Worm (Caenorhabditis elegans) whole organism, L1 larva: ENCODE results near the gene adt-1.

ENCODE experiments used
- C04F5.9 ChIP-seq: sonication (generic microtip); optimal IDR thresholded peaks from 2 replicates; lab custom pipeline; 2016; ENCODE audit warnings: missing genetic modification characterization, missing compliant biosample characterization
- C34B4.2 ChIP-seq: sonication (generic microtip); optimal IDR thresholded peaks from 2 replicates; lab custom pipeline; 2017; ENCODE audit warnings: mild to moderate bottlenecking, missing genetic modification characterization, missing compliant biosample characterization
- F16B12.6 ChIP-seq: fragments of 150-350 bp; optimal IDR thresholded peaks from 2 replicates; lab custom pipeline; 2014; ENCODE audit warnings: missing biosample characterization, missing genetic modification characterization
- Y116A8C.19 ChIP-seq: sonication (generic microtip); optimal IDR thresholded peaks from 2 replicates; lab custom pipeline; 2016; ENCODE audit warnings: missing compliant biosample characterization, missing genetic modification characterization, borderline replicate concordance
- aha-1 ChIP-seq: fragments of 150-350 bp; optimal IDR thresholded peaks from 2 replicates; lab custom pipeline; 2014; ENCODE audit warnings: missing biosample characterization, missing genetic modification characterization
- aly-2 ChIP-seq: fragments of 150-350 bp; optimal IDR thresholded peaks from 2 replicates; lab custom pipeline; 2014; ENCODE audit warnings: missing biosample characterization, missing genetic modification characterization
- blmp-1 ChIP-seq: fragments of 150-350 bp; optimal IDR thresholded peaks from 2 replicates; lab custom pipeline; 2014; ENCODE audit warnings: missing biosample characterization, missing genetic modification characterization
- ceh-63 ChIP-seq: fragments of 200-800 bp; sonication (Bioruptor generic); optimal IDR thresholded peaks from 2 replicates; lab custom pipeline; 2018; ENCODE audit warnings: mild to moderate bottlenecking, missing genetic modification characterization, missing compliant biosample characterization
- ceh-8 ChIP-seq: fragments of 200-800 bp; sonication (Bioruptor generic); optimal IDR thresholded peaks from 2 replicates; lab custom pipeline; 2018; ENCODE audit warnings: mild to moderate bottlenecking, missing genetic modification characterization, moderate library complexity, missing compliant biosample characterization
- ceh-88 ChIP-seq: fragments of 200-800 bp; sonication (Bioruptor generic); IDR thresholded peaks from 2 replicates; pipeline ENCODE4 v1.3.6; 2022; ENCODE audit warnings: missing genetic modification characterization, missing compliant biosample characterization
- ceh-90 ChIP-seq: sonication (generic microtip); optimal IDR thresholded peaks from 2 replicates; lab custom pipeline; 2016; ENCODE audit warnings: missing genetic modification characterization, missing compliant biosample characterization
- dpl-1 ChIP-seq, 3 experiments: fragments of 150-350 bp in 2 of 3; sonication (generic microtip) in 1 of 3; optimal IDR thresholded peaks; 2 replicates each; lab custom pipeline; 2014 to 2017; ENCODE audit warnings: missing biosample characterization in 3 of 3, missing genetic modification characterization in 3 of 3, missing genetic modification reagents in 3 of 3
- dsc-1 ChIP-seq: sonication (generic microtip); optimal IDR thresholded peaks from 2 replicates; lab custom pipeline; 2016; ENCODE audit warnings: mild to moderate bottlenecking, missing genetic modification characterization, missing compliant biosample characterization
- egl-13 ChIP-seq: sonication (generic microtip); optimal IDR thresholded peaks from 2 replicates; lab custom pipeline; 2016; ENCODE audit warnings: missing genotype, missing genetic modification reagents, missing genetic modification characterization, missing compliant biosample characterization
- egl-27 ChIP-seq, 2 experiments: fragments of 150-350 bp in 1 of 2; sonication (generic microtip); optimal IDR thresholded peaks; 3 replicates each; lab custom pipeline; 2017 to 2018; ENCODE audit warnings: missing biosample characterization in 2 of 2, missing genetic modification characterization in 2 of 2, missing genetic modification reagents in 2 of 2
- elt-3 ChIP-seq, 6 experiments: fragments of 150-350 bp in 1 of 6; sonication (generic microtip); optimal IDR thresholded peaks; 2 replicates each; lab custom pipeline; 2017 to 2018; ENCODE audit warnings: missing biosample characterization in 6 of 6, missing genetic modification characterization in 6 of 6, inconsistent platforms in 1 of 6
- fkh-10 ChIP-seq: sonication (generic microtip); optimal IDR thresholded peaks from 2 replicates; lab custom pipeline; 2017; ENCODE audit warnings: missing biosample characterization, missing genetic modification reagents, missing genetic modification characterization
- fkh-4 ChIP-seq: sonication (generic microtip); optimal IDR thresholded peaks from 2 replicates; lab custom pipeline; 2016; ENCODE audit warnings: missing compliant biosample characterization, missing genetic modification characterization, borderline replicate concordance
- grh-1 ChIP-seq: fragments of 200-800 bp; sonication (Bioruptor generic); IDR thresholded peaks from 2 replicates; pipeline ENCODE4 v1.3.6; 2022; ENCODE audit warnings: missing genetic modification reagents, missing genetic modification characterization, missing compliant biosample characterization
- hlh-4 ChIP-seq: sonication (generic microtip); optimal IDR thresholded peaks from 2 replicates; lab custom pipeline; 2016; ENCODE audit warnings: mild to moderate bottlenecking, missing genetic modification characterization, missing compliant biosample characterization
- irx-1 ChIP-seq: sonication (generic microtip); optimal IDR thresholded peaks from 2 replicates; lab custom pipeline; 2016; ENCODE audit warnings: missing genetic modification characterization, missing compliant biosample characterization
- isw-1 ChIP-seq: fragments of 200-800 bp; sonication (Bioruptor generic); IDR thresholded peaks from 2 replicates; pipeline ENCODE4 v1.3.6; 2022; ENCODE audit warnings: missing genetic modification characterization, missing compliant biosample characterization
- jun-1 ChIP-seq: fragments of 150-350 bp; optimal IDR thresholded peaks from 2 replicates; lab custom pipeline; 2014; ENCODE audit warnings: missing biosample characterization, missing genetic modification reagents, missing genetic modification characterization
- lin-35 ChIP-seq, 2 experiments: fragments of 150-350 bp; optimal IDR thresholded peaks; 2 replicates each; lab custom pipeline; 2014; ENCODE audit warnings: missing biosample characterization in 2 of 2, missing genetic modification characterization in 2 of 2, missing genetic modification reagents in 2 of 2
- lin-39 ChIP-seq: fragments of 150-350 bp; optimal IDR thresholded peaks from 2 replicates; lab custom pipeline; 2014; ENCODE audit warnings: missing biosample characterization, missing genetic modification reagents, missing genetic modification characterization
- lir-3 ChIP-seq: sonication (generic microtip); optimal IDR thresholded peaks from 2 replicates; lab custom pipeline; 2016; ENCODE audit warnings: mild to moderate bottlenecking, missing genetic modification characterization, moderate library complexity, missing compliant biosample characterization; ENCODE audit not compliant: poor library complexity
- lsy-2 ChIP-seq, 2 experiments: fragments of 150-350 bp; optimal IDR thresholded peaks; 2 replicates each; lab custom pipeline; 2014; ENCODE audit warnings: missing biosample characterization in 2 of 2, missing genetic modification characterization in 2 of 2
- mdl-1 ChIP-seq, 2 experiments: fragments of 150-350 bp; optimal IDR thresholded peaks; 2 replicates each; lab custom pipeline; 2014 to 2017; ENCODE audit warnings: missing biosample characterization in 2 of 2, missing genetic modification characterization in 2 of 2, inconsistent platforms in 1 of 2
- mef-2 ChIP-seq: fragments of 150-350 bp; optimal IDR thresholded peaks from 2 replicates; lab custom pipeline; 2014; ENCODE audit warnings: missing biosample characterization, missing genetic modification characterization
- mep-1 ChIP-seq: fragments of 150-350 bp; optimal IDR thresholded peaks from 2 replicates; lab custom pipeline; 2014; ENCODE audit warnings: missing biosample characterization, missing genetic modification characterization
- nhr-12 ChIP-seq: sonication (generic microtip); optimal IDR thresholded peaks from 2 replicates; lab custom pipeline; 2017; ENCODE audit warnings: missing biosample characterization, missing genetic modification characterization
- nhr-19 ChIP-seq: fragments of 200-800 bp; sonication (Bioruptor generic); conservative IDR thresholded peaks from 2 replicates; pipeline ENCODE4 v1.3.6; 2022; ENCODE audit warnings: missing genetic modification characterization, missing compliant biosample characterization
- nhr-237 ChIP-seq: fragments of 150-350 bp; optimal IDR thresholded peaks from 2 replicates; lab custom pipeline; 2014; ENCODE audit warnings: missing biosample characterization, missing genetic modification characterization
- nhr-28 ChIP-seq: fragments of 150-350 bp; optimal IDR thresholded peaks from 2 replicates; lab custom pipeline; 2014; ENCODE audit warnings: missing biosample characterization, missing genetic modification characterization
- nhr-47 ChIP-seq: sonication (generic microtip); optimal IDR thresholded peaks from 2 replicates; lab custom pipeline; 2016; ENCODE audit warnings: mild to moderate bottlenecking, missing genetic modification characterization, moderate library complexity, missing compliant biosample characterization
- nhr-71 ChIP-seq: sonication (generic microtip); optimal IDR thresholded peaks from 2 replicates; lab custom pipeline; 2016; ENCODE audit warnings: mild to moderate bottlenecking, missing genetic modification characterization, moderate library complexity, missing compliant biosample characterization
- nhr-76 ChIP-seq: sonication (generic microtip); optimal IDR thresholded peaks from 2 replicates; lab custom pipeline; 2017; ENCODE audit warnings: missing biosample characterization, missing genetic modification characterization
- nhr-90 ChIP-seq: sonication (generic microtip); optimal IDR thresholded peaks from 2 replicates; lab custom pipeline; 2016; ENCODE audit warnings: mild to moderate bottlenecking, missing genetic modification characterization, missing compliant biosample characterization; ENCODE audit not compliant: poor library complexity
- snu-23 ChIP-seq: sonication (generic microtip); optimal IDR thresholded peaks from 2 replicates; lab custom pipeline; 2016; ENCODE audit warnings: missing genetic modification characterization, missing compliant biosample characterization
- sptf-1 ChIP-seq: fragments of 150-350 bp; optimal IDR thresholded peaks from 2 replicates; lab custom pipeline; 2014; ENCODE audit warnings: missing biosample characterization, missing genetic modification characterization
- sup-37 ChIP-seq: fragments of 200-800 bp; sonication (Bioruptor generic); optimal IDR thresholded peaks from 2 replicates; lab custom pipeline; 2018; ENCODE audit warnings: mild to moderate bottlenecking, missing genetic modification characterization, missing compliant biosample characterization
- swsn-7 ChIP-seq: sonication (generic microtip); optimal IDR thresholded peaks from 2 replicates; lab custom pipeline; 2016; ENCODE audit warnings: missing genetic modification characterization, missing compliant biosample characterization
- tlp-1 ChIP-seq: fragments of 150-350 bp; optimal IDR thresholded peaks from 2 replicates; lab custom pipeline; 2014; ENCODE audit warnings: missing biosample characterization, missing genetic modification characterization
- unc-130 ChIP-seq: fragments of 150-350 bp; optimal IDR thresholded peaks from 2 replicates; lab custom pipeline; 2017; ENCODE audit warnings: missing biosample characterization, missing genetic modification characterization, inconsistent platforms
- unc-30 ChIP-seq: sonication (generic microtip); optimal IDR thresholded peaks from 2 replicates; lab custom pipeline; 2017; ENCODE audit warnings: missing biosample characterization, missing genetic modification characterization
- unc-62 ChIP-seq: fragments of 150-350 bp; optimal IDR thresholded peaks from 2 replicates; lab custom pipeline; 2014; ENCODE audit warnings: missing biosample characterization, missing genetic modification reagents, missing genetic modification characterization
- unc-98 ChIP-seq: fragments of 200-800 bp; sonication (Bioruptor generic); IDR thresholded peaks from 2 replicates; pipeline ENCODE4 v1.3.6; 2022; ENCODE audit warnings: missing genetic modification characterization, missing compliant biosample characterization
- vab-15 ChIP-seq: sonication (generic microtip); optimal IDR thresholded peaks from 2 replicates; lab custom pipeline; 2017; ENCODE audit warnings: missing genotype, mild to moderate bottlenecking, missing genetic modification characterization, missing compliant biosample characterization
- xbp-1 ChIP-seq: sonication (generic microtip); optimal IDR thresholded peaks from 2 replicates; lab custom pipeline; 2016; ENCODE audit warnings: missing genetic modification characterization, missing compliant biosample characterization
- zag-1 ChIP-seq: fragments of 150-350 bp; optimal IDR thresholded peaks from 2 replicates; lab custom pipeline; 2014; ENCODE audit warnings: missing biosample characterization, missing genetic modification characterization
- ztf-11 ChIP-seq, 2 experiments: sonication (generic microtip); optimal IDR thresholded peaks; 2 replicates each; lab custom pipeline; 2016 to 2017; ENCODE audit warnings: missing genetic modification characterization in 2 of 2, missing biosample characterization in 1 of 2, missing compliant biosample characterization in 1 of 2
- ztf-4 ChIP-seq: fragments of 150-350 bp; optimal IDR thresholded peaks from 2 replicates; lab custom pipeline; 2014; ENCODE audit warnings: missing biosample characterization, missing genetic modification characterization

adt-1 gene

ce11 chrX:12664987-12665451 lies 13.6 kb upstream of the adt-1 start (continued):
- peak; percentile 68 for TF ChIP-seq lir-3 (tag; lab: Kevin White, UChicago)
- peak; percentile 44 for TF ChIP-seq blmp-1
- peak in 1 of 2 experiments; percentile 59 for TF ChIP-seq ztf-11 (tag; optimal IDR thresholded peaks at IDR 0.05; lab: Kevin White, UChicago)
- TF ChIP-seq mep-1 (tag; lab: Kevin White, UChicago), result peak; percentile 63
- no peak for TF ChIP-seq nhr-76 (tag; lab: Kevin White, UChicago)
- peak; percentile 88 for TF ChIP-seq nhr-47 (tag; lab: Kevin White, UChicago)
- no peak for TF ChIP-seq fkh-4 (tag; lab: Kevin White, UChicago)
- peak in 2 of 3 experiments; percentile 20 to 32 for TF ChIP-seq dpl-1 (GFP tag; optimal IDR thresholded peaks at IDR 0.05; lab: Kevin White, UChicago)
- TF ChIP-seq C04F5.9 (tag; lab: Kevin White, UChicago), result no peak
- TF ChIP-seq aly-2 (tag; lab: Kevin White, UChicago), result peak; percentile 68
- TF ChIP-seq vab-15 (tag; lab: Kevin White, UChicago), result no peak
- no peak for TF ChIP-seq aha-1 (tag; lab: Kevin White, UChicago)
- no peak for TF ChIP-seq ceh-63 (GFP tag; lab: Kevin White, UChicago)
- peak; percentile 71 for TF ChIP-seq ztf-4 (tag; lab: Kevin White, UChicago)
- TF ChIP-seq ceh-88 (GFP tag; lab: Robert Waterston, UW), result no peak
- no peak for TF ChIP-seq unc-98
- no peak for TF ChIP-seq sup-37 (GFP tag; lab: Kevin White, UChicago)
- peak; percentile 76 for TF ChIP-seq dsc-1 (tag; lab: Kevin White, UChicago)
- TF ChIP-seq ceh-90 (tag; lab: Kevin White, UChicago), result no peak
- TF ChIP-seq egl-13 (tag; lab: Kevin White, UChicago), result peak; percentile 66
- peak; percentile 83 for TF ChIP-seq nhr-71 (tag; lab: Kevin White, UChicago)
- peak; percentile 15 for TF ChIP-seq unc-130 (tag; lab: Kevin White, UChicago)
- no peak for TF ChIP-seq nhr-12 (tag; lab: Kevin White, UChicago)
- peak; percentile 26 to 56 for TF ChIP-seq lin-35 (GFP tag; optimal IDR thresholded peaks at IDR 0.05; lab: Kevin White, UChicago)
- no peak for TF ChIP-seq nhr-28
- no peak for TF ChIP-seq Y116A8C.19 (tag; lab: Kevin White, UChicago)
- TF ChIP-seq lin-39 (tag; lab: Kevin White, UChicago), result no peak
- TF ChIP-seq elt-3 (tag; optimal IDR thresholded peaks at IDR 0.05; lab: Kevin White, UChicago), result peak in 2 of 6 experiments; percentile 20 to 31
- peak; percentile 78 for TF ChIP-seq nhr-19
- peak; percentile 48; the same call in 1 of the 2 replicates for TF ChIP-seq grh-1
- TF ChIP-seq tlp-1 (tag; lab: Kevin White, UChicago), result no peak
- peak in 1 of 2 experiments; percentile 82 for TF ChIP-seq mdl-1 (tag; optimal IDR thresholded peaks at IDR 0.05; lab: Kevin White, UChicago)
- TF ChIP-seq nhr-237 (tag; lab: Kevin White, UChicago), result no peak
- peak; percentile 27 for TF ChIP-seq mef-2 (tag; lab: Kevin White, UChicago)
- peak; percentile 53 for TF ChIP-seq fkh-10
- peak in 1 of 2 experiments; percentile 49 for TF ChIP-seq egl-27 (tag; optimal IDR thresholded peaks at IDR 0.05; lab: Kevin White, UChicago)
- TF ChIP-seq F16B12.6, result no peak
- TF ChIP-seq nhr-90 (tag; lab: Kevin White, UChicago), result peak; percentile 53
- peak; percentile 31 for TF ChIP-seq ceh-8 (GFP tag; lab: Kevin White, UChicago)
- TF ChIP-seq irx-1 (tag; lab: Kevin White, UChicago), result peak; percentile 50
- TF ChIP-seq unc-30 (tag; lab: Kevin White, UChicago), result no peak

- TF ChIP-seq elt-3 (tag; optimal IDR thresholded peaks at IDR 0.05; lab: Kevin White, UChicago) (no peak), C34B4.2 (no peak), mdl-1 (tag; optimal IDR thresholded peaks at IDR 0.05; lab: Kevin White, UChicago) (no peak), sptf-1 (tag; lab: Kevin White, UChicago) (no peak), xbp-1 (tag; lab: Kevin White, UChicago) (no peak), unc-62 (no peak), swsn-7 (tag; lab: Kevin White, UChicago) (no peak), hlh-4 (tag; lab: Kevin White, UChicago) (no peak), F16B12.6 (no peak), isw-1 (GFP tag; lab: Robert Waterston, UW) (no peak), unc-130 (tag; lab: Kevin White, UChicago) (no peak), lsy-2 (tag; optimal IDR thresholded peaks at IDR 0.05; lab: Kevin White, UChicago) (no peak), C04F5.9 (tag; lab: Kevin White, UChicago) (no peak), lin-35 (GFP tag; optimal IDR thresholded peaks at IDR 0.05; lab: Kevin White, UChicago) (no peak), jun-1 (tag; lab: Kevin White, UChicago) (no peak), snu-23 (GFP tag; lab: Kevin White, UChicago) (no peak), lin-39 (tag; lab: Kevin White, UChicago) (no peak), zag-1 (tag; lab: Kevin White, UChicago) (no peak)
Observed at ce11 chrX:12665799-12666198, 12.8 kb upstream of the adt-1 start.
